Worm (Caenorhabditis elegans): Measurements from ENCODE around the gene K06H6.1.

DNA sequence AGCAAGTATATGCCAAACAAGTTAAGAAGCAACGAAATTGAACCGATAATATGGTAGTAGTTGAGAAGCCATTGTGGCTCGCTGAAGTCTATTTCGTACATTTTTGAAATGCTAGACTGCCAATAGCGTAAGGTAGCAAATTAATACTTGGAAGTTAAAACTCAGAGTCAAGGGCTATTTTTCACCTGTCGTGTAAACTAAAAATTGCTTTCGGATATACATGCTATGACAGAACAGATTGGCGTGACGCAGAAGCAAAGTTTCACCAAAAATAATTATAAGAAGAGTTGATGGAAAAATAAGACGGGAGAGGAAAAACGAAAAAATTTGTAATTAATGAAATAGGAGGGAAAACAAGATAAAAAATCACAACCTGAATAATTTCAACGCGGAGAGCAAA is 21.9 kb upstream of the K06H6.1 start, which contains the start of gene sri-73:
- TF ChIP-seq ama-1 (optimal IDR thresholded peaks at IDR 0.05) (no peak), F13C5.2 (tag; optimal IDR thresholded peaks at IDR 0.05) (no peak), B0310.2 (tag; optimal IDR thresholded peaks at IDR 0.05) (no peak), hmbx-1 (tag; optimal IDR thresholded peaks at IDR 0.05) (no peak), ceh-13 (GFP tag; optimal IDR thresholded peaks at IDR 0.05) (no peak), hnd-1 (tag; optimal IDR thresholded peaks at IDR 0.05) (no peak), hmg-4 (GFP tag; optimal IDR thresholded peaks at IDR 0.05) (no peak), flt-1 (GFP tag; IDR thresholded peaks at IDR 0.05) (no peak), ets-7 (tag; optimal IDR thresholded peaks at IDR 0.05) (no peak), sea-1 (GFP tag; conservative IDR thresholded peaks at IDR 0.05) (no peak), pes-1 (GFP tag; IDR thresholded peaks at IDR 0.05) (no peak), scrt-1 (GFP tag; IDR thresholded peaks at IDR 0.05) (no peak)
